Worm (Caenorhabditis elegans) whole organism, midembryonic: ENCODE measurements around the gene ida-1.

Experiments used
- T22C8.4 ChIP-seq: fragments of 200-800 bp; sonication (Bioruptor generic); IDR thresholded peaks from 2 replicates; pipeline ENCODE4 v1.3.6; 2022; ENCODE audit warnings: missing genetic modification characterization, missing compliant biosample characterization
- cog-1 ChIP-seq: sonication (generic microtip); optimal IDR thresholded peaks from 2 replicates; lab custom pipeline; 2016; ENCODE audit warnings: missing genetic modification characterization, missing compliant biosample characterization
- flt-1 ChIP-seq: fragments of 200-800 bp; sonication (Bioruptor generic); IDR thresholded peaks from 2 replicates; pipeline ENCODE4 v1.3.6; 2022; ENCODE audit warnings: missing genetic modification characterization, missing compliant biosample characterization
- klf-2 ChIP-seq: fragments of 200-800 bp; sonication (Bioruptor generic); conservative IDR thresholded peaks from 2 replicates; pipeline ENCODE4 v1.3.6; 2022; ENCODE audit warnings: missing genetic modification reagents, missing genetic modification characterization, missing compliant biosample characterization
- med-1 ChIP-seq: sonication (generic microtip); optimal IDR thresholded peaks from 2 replicates; lab custom pipeline; 2017; ENCODE audit warnings: missing genetic modification characterization, mild to moderate bottlenecking, missing compliant biosample characterization, antibody characterized with exemption, missing genetic modification reagents; ENCODE audit not compliant: insufficient read depth
- ref-1 ChIP-seq: fragments of 200-800 bp; sonication (Bioruptor generic); conservative IDR thresholded peaks from 2 replicates; pipeline ENCODE4 v1.3.6; 2022; ENCODE audit warnings: missing genetic modification reagents, missing genetic modification characterization, missing compliant biosample characterization
- tab-1 ChIP-seq: fragments of 200-800 bp; sonication (Bioruptor generic); IDR thresholded peaks from 2 replicates; pipeline ENCODE4 v1.3.6; 2022; ENCODE audit warnings: missing genetic modification characterization, missing compliant biosample characterization
- ztf-23 ChIP-seq: fragments of 200-800 bp; sonication (Bioruptor generic); IDR thresholded peaks from 2 replicates; pipeline ENCODE4 v1.3.6; 2022; ENCODE audit warnings: missing genetic modification reagents, missing genetic modification characterization, missing compliant biosample characterization
- ztf-29 ChIP-seq: fragments of 200-800 bp; sonication (Bioruptor generic); IDR thresholded peaks from 2 replicates; pipeline ENCODE4 v1.3.6; 2022; ENCODE audit warnings: missing genetic modification reagents, missing genetic modification characterization, missing compliant biosample characterization

- TF ChIP-seq cog-1 (tag; lab: Kevin White, UChicago) = no peak
- no peak for TF ChIP-seq flt-1 (GFP tag; lab: Robert Waterston, UW)
- TF ChIP-seq ztf-29 (GFP tag; lab: Robert Waterston, UW) = no peak
- no peak for TF ChIP-seq T22C8.4 (GFP tag; lab: Robert Waterston, UW)
- no peak for TF ChIP-seq ref-1 (GFP tag; lab: Robert Waterston, UW)
- no peak for TF ChIP-seq klf-2 (GFP tag; lab: Robert Waterston, UW)
- no peak for TF ChIP-seq tab-1 (GFP tag; lab: Robert Waterston, UW)
- TF ChIP-seq ztf-23 = no peak
- no peak for TF ChIP-seq med-1 (GFP tag; lab: Kevin White, UChicago)
These were observed 45.3 kb upstream of the ida-1 start, which contains the start of gene B0336.12 for ce11 chrIII:5710045-5710444.
